Worm (Caenorhabditis elegans) whole organism, L2 larva: Measurements from ENCODE around the gene H13N06.7.

ENCODE experiments used
- R02D3.7 ChIP-seq: fragments of 150-350 bp; optimal IDR thresholded peaks from 2 replicates; lab custom pipeline; 2014; ENCODE audit warnings: missing biosample characterization, missing genetic modification characterization
- aly-2 ChIP-seq: fragments of 150-350 bp; optimal IDR thresholded peaks from 2 replicates; lab custom pipeline; 2014; ENCODE audit warnings: missing biosample characterization, missing genetic modification characterization
- ama-1 ChIP-seq: fragments of 150-350 bp; optimal IDR thresholded peaks from 2 replicates; lab custom pipeline; 2018; ENCODE audit warnings: inconsistent platforms
- lin-13 ChIP-seq: fragments of 150-350 bp; optimal IDR thresholded peaks from 2 replicates; lab custom pipeline; 2014; ENCODE audit warnings: missing biosample characterization, missing genetic modification reagents, missing genetic modification characterization
- lsy-2 ChIP-seq, 2 experiments: fragments of 150-350 bp in 1 of 2; sonication (generic microtip) in 1 of 2; optimal IDR thresholded peaks; 2 replicates each; lab custom pipeline; 2014 to 2017; ENCODE audit warnings: missing biosample characterization in 2 of 2, missing genetic modification characterization in 2 of 2
- mbf-1 ChIP-seq: sonication (generic microtip); optimal IDR thresholded peaks from 2 replicates; lab custom pipeline; 2017; ENCODE audit warnings: missing biosample characterization, missing genetic modification characterization
- mdl-1 ChIP-seq, 2 experiments: fragments of 150-350 bp in 1 of 2; sonication (generic microtip) in 1 of 2; optimal IDR thresholded peaks; 2 replicates each; lab custom pipeline; 2017; ENCODE audit warnings: missing biosample characterization in 2 of 2, missing genetic modification characterization in 2 of 2
- nhr-12 ChIP-seq: fragments of 150-350 bp; optimal IDR thresholded peaks from 2 replicates; lab custom pipeline; 2014; ENCODE audit warnings: missing biosample characterization, missing genetic modification characterization
- nhr-21 ChIP-seq: fragments of 150-350 bp; optimal IDR thresholded peaks from 2 replicates; lab custom pipeline; 2014; ENCODE audit warnings: missing biosample characterization, missing genetic modification characterization
- nhr-237 ChIP-seq: fragments of 150-350 bp; optimal IDR thresholded peaks from 2 replicates; lab custom pipeline; 2014; ENCODE audit warnings: missing biosample characterization, missing genetic modification characterization
- skn-1 ChIP-seq: sonication (generic microtip); optimal IDR thresholded peaks from 2 replicates; lab custom pipeline; 2017; ENCODE audit warnings: missing biosample characterization, missing genetic modification characterization
- unc-39 ChIP-seq: fragments of 150-350 bp; optimal IDR thresholded peaks from 2 replicates; lab custom pipeline; 2014; ENCODE audit warnings: missing biosample characterization, missing genetic modification characterization
- zag-1 ChIP-seq: fragments of 150-350 bp; optimal IDR thresholded peaks from 2 replicates; lab custom pipeline; 2014; ENCODE audit warnings: missing biosample characterization, missing genetic modification characterization
- ztf-11 ChIP-seq: sonication (generic microtip); optimal IDR thresholded peaks from 2 replicates; lab custom pipeline; 2017; ENCODE audit warnings: missing biosample characterization, missing genetic modification characterization

- TF ChIP-seq mbf-1 (no peak), ztf-11 (tag; lab: Kevin White, UChicago) (no peak), nhr-12 (no peak), skn-1 (tag; lab: Kevin White, UChicago) (no peak), ama-1 (lab: Kevin White, UChicago) (no peak), aly-2 (tag; lab: Kevin White, UChicago) (no peak), R02D3.7 (tag; lab: Kevin White, UChicago) (no peak), unc-39 (tag; lab: Kevin White, UChicago) (no peak), lin-13 (GFP tag; lab: Kevin White, UChicago) (no peak), nhr-237 (tag; lab: Kevin White, UChicago) (no peak), mdl-1 (tag; optimal IDR thresholded peaks at IDR 0.05; lab: Kevin White, UChicago) (no peak), lsy-2 (tag; optimal IDR thresholded peaks at IDR 0.05; lab: Kevin White, UChicago) (no peak), zag-1 (no peak), nhr-21 (tag; lab: Kevin White, UChicago) (no peak)
Measured at ce11 chrX:15487806-15488205, 15.1 kb upstream of the H13N06.7 start, which contains the start of gene H13N06.2.
